Worm (Caenorhabditis elegans) whole organism, early embryonic: ENCODE results near the gene let-756.

Experiments
- aly-1 ChIP-seq: sonication (generic microtip); optimal IDR thresholded peaks from 2 replicates; lab custom pipeline; 2016; ENCODE audit warnings: missing genetic modification characterization, missing compliant biosample characterization
- ama-1 ChIP-seq: fragments of 150-350 bp; optimal IDR thresholded peaks from 2 replicates; lab custom pipeline; 2014
- flt-1 ChIP-seq: fragments of 200-800 bp; sonication (Bioruptor generic); IDR thresholded peaks from 2 replicates; pipeline ENCODE4 v1.3.6; 2022; ENCODE audit warnings: missing genetic modification characterization, missing compliant biosample characterization
- pes-1 ChIP-seq: fragments of 200-800 bp; sonication (Bioruptor generic); IDR thresholded peaks from 2 replicates; pipeline ENCODE4 v1.3.6; 2022; ENCODE audit warnings: missing genetic modification reagents, missing genetic modification characterization, missing compliant biosample characterization
- tra-4 ChIP-seq: sonication (generic microtip); optimal IDR thresholded peaks from 2 replicates; lab custom pipeline; 2017; ENCODE audit warnings: missing genetic modification characterization, missing compliant biosample characterization

- no peak for TF ChIP-seq aly-1
- no peak for TF ChIP-seq ama-1 (lab: Kevin White, UChicago)
- TF ChIP-seq flt-1 (GFP tag; lab: Robert Waterston, UW) = no peak
- TF ChIP-seq pes-1 (GFP tag; lab: Robert Waterston, UW) = no peak
- no peak for TF ChIP-seq tra-4 (tag; lab: Kevin White, UChicago)
These were observed 26.0 kb downstream of the let-756 start, which contains the start of gene vps-16 for ce11 chrIII:6432939-6433338.
